Worm (Caenorhabditis elegans) whole organism, L4 larva: ENCODE results near the gene K10B3.1.

Source experiments
- F10B5.3 ChIP-seq: sonication (generic microtip); optimal IDR thresholded peaks from 2 replicates; lab custom pipeline; 2016; ENCODE audit warnings: mild to moderate bottlenecking, missing genetic modification characterization, missing compliant biosample characterization
- F26F4.8 ChIP-seq: fragments of 200-800 bp; sonication (Bioruptor generic); conservative IDR thresholded peaks from 2 replicates; pipeline ENCODE4 v1.3.6; 2022; ENCODE audit warnings: missing genetic modification characterization, missing compliant biosample characterization
- F49E8.2 ChIP-seq: sonication (generic microtip); optimal IDR thresholded peaks from 2 replicates; lab custom pipeline; 2016; ENCODE audit warnings: missing compliant biosample characterization, mild to moderate bottlenecking, missing genetic modification characterization, borderline replicate concordance
- T26A8.4 ChIP-seq: fragments of 200-800 bp; sonication (Bioruptor generic); IDR thresholded peaks from 2 replicates; pipeline ENCODE4 v1.3.6; 2022; ENCODE audit warnings: missing genetic modification characterization, missing compliant biosample characterization
- Y48G9A.11 ChIP-seq: fragments of 200-800 bp; sonication (Bioruptor generic); IDR thresholded peaks from 2 replicates; pipeline ENCODE4 v1.3.6; 2022; ENCODE audit warnings: missing genetic modification reagents, missing genetic modification characterization, missing compliant biosample characterization
- Y75B8A.6 ChIP-seq: fragments of 200-800 bp; sonication (Bioruptor generic); IDR thresholded peaks from 2 replicates; pipeline ENCODE4 v1.3.6; 2022; ENCODE audit warnings: missing genetic modification reagents, missing genetic modification characterization, missing compliant biosample characterization
- ZK337.2 ChIP-seq: fragments of 200-800 bp; sonication (Bioruptor generic); IDR thresholded peaks from 2 replicates; pipeline ENCODE4 v1.3.6; 2022; ENCODE audit warnings: missing genetic modification reagents, missing genetic modification characterization, missing compliant biosample characterization
- ZK546.5 ChIP-seq, 2 experiments: sonication (generic microtip); optimal IDR thresholded peaks; 2 replicates each; lab custom pipeline; 2017; ENCODE audit warnings: missing biosample characterization in 2 of 2, missing genetic modification characterization in 2 of 2
- aha-1 ChIP-seq: fragments of 150-350 bp; peaks from one replicate; lab custom pipeline; 2014; ENCODE audit warnings: missing biosample characterization, missing genetic modification characterization
- arid-1 ChIP-seq: fragments of 200-800 bp; sonication (Bioruptor generic); conservative IDR thresholded peaks from 2 replicates; pipeline ENCODE4 v1.3.6; 2022; ENCODE audit warnings: missing genetic modification reagents, missing genetic modification characterization, missing compliant biosample characterization
- ceh-20 ChIP-seq: fragments of 200-800 bp; sonication (Bioruptor generic); IDR thresholded peaks from 2 replicates; pipeline ENCODE4 v1.3.6; 2022; ENCODE audit warnings: missing genetic modification reagents, missing genetic modification characterization, missing compliant biosample characterization
- ceh-32 ChIP-seq: sonication (generic microtip); optimal IDR thresholded peaks from 2 replicates; lab custom pipeline; 2016; ENCODE audit warnings: mild to moderate bottlenecking, missing genetic modification characterization, missing compliant biosample characterization; ENCODE audit not compliant: poor library complexity
- ceh-44 ChIP-seq: fragments of 200-800 bp; sonication (Bioruptor generic); IDR thresholded peaks from 2 replicates; pipeline ENCODE4 v1.3.6; 2022; ENCODE audit warnings: missing genetic modification reagents, missing genetic modification characterization, missing compliant biosample characterization
- ces-1 ChIP-seq: fragments of 150-350 bp; sonication (generic microtip); optimal IDR thresholded peaks from 4 replicates; lab custom pipeline; 2014; ENCODE audit warnings: missing biosample characterization, missing genetic modification reagents, missing genetic modification characterization
- cey-2 ChIP-seq: sonication (generic microtip); optimal IDR thresholded peaks from 3 replicates; lab custom pipeline; 2017; ENCODE audit warnings: missing genetic modification characterization, mild to moderate bottlenecking, missing compliant biosample characterization, antibody characterized with exemption, borderline replicate concordance; ENCODE audit not compliant: insufficient read depth
- daf-16 ChIP-seq, 3 experiments: sonication (generic microtip); optimal IDR thresholded peaks; 2 replicates each; lab custom pipeline; 2016 to 2017; ENCODE audit warnings: missing genetic modification characterization in 3 of 3, missing genetic modification reagents in 3 of 3, mild to moderate bottlenecking in 2 of 3, missing compliant biosample characterization in 2 of 3, missing biosample characterization in 1 of 3, moderate library complexity in 1 of 3
- daf-19 ChIP-seq: fragments of 200-800 bp; sonication (Bioruptor generic); conservative IDR thresholded peaks from 2 replicates; pipeline ENCODE4 v1.3.6; 2022; ENCODE audit warnings: missing genetic modification characterization, missing compliant biosample characterization
- daf-8 ChIP-seq: fragments of 200-800 bp; sonication (Bioruptor generic); IDR thresholded peaks from 2 replicates; pipeline ENCODE4 v1.3.6; 2022; ENCODE audit warnings: missing genetic modification characterization, missing compliant biosample characterization
- dmd-6 ChIP-seq: fragments of 200-800 bp; sonication (Bioruptor generic); IDR thresholded peaks from 2 replicates; pipeline ENCODE4 v1.3.6; 2022; ENCODE audit warnings: missing genetic modification reagents, missing genetic modification characterization, missing compliant biosample characterization
- egl-27 ChIP-seq: sonication (generic microtip); optimal IDR thresholded peaks from 3 replicates; lab custom pipeline; 2017; ENCODE audit warnings: missing biosample characterization, missing genetic modification reagents, missing genetic modification characterization
- egl-43 ChIP-seq: fragments of 200-800 bp; sonication (Bioruptor generic); IDR thresholded peaks from 2 replicates; pipeline ENCODE4 v1.3.6; 2022; ENCODE audit warnings: missing genetic modification reagents, missing genetic modification characterization, missing compliant biosample characterization
- fkh-10 ChIP-seq: fragments of 150-350 bp; optimal IDR thresholded peaks from 2 replicates; lab custom pipeline; 2014; ENCODE audit warnings: missing biosample characterization, missing genetic modification reagents, missing genetic modification characterization
- fos-1 ChIP-seq: fragments of 150-350 bp; optimal IDR thresholded peaks from 2 replicates; lab custom pipeline; 2014; ENCODE audit warnings: missing biosample characterization, missing genetic modification characterization
- gei-8 ChIP-seq: fragments of 200-800 bp; sonication (Bioruptor generic); optimal IDR thresholded peaks from 2 replicates; lab custom pipeline; 2018; ENCODE audit warnings: mild to moderate bottlenecking, missing genetic modification characterization, missing compliant biosample characterization
- hlh-11 ChIP-seq: fragments of 200-800 bp; sonication (Bioruptor generic); optimal IDR thresholded peaks from 2 replicates; lab custom pipeline; 2018; ENCODE audit warnings: mild to moderate bottlenecking, missing genetic modification characterization, missing compliant biosample characterization
- jun-1 ChIP-seq: fragments of 150-350 bp; optimal IDR thresholded peaks from 2 replicates; lab custom pipeline; 2014; ENCODE audit warnings: missing biosample characterization, missing genetic modification reagents, missing genetic modification characterization
- lim-7 ChIP-seq: fragments of 200-800 bp; sonication (Bioruptor generic); IDR thresholded peaks from 2 replicates; pipeline ENCODE4 v1.3.6; 2022; ENCODE audit warnings: missing genetic modification characterization, missing compliant biosample characterization
- lin-29 ChIP-seq: fragments of 200-800 bp; sonication (Bioruptor generic); IDR thresholded peaks from 2 replicates; pipeline ENCODE4 v1.3.6; 2022; ENCODE audit warnings: missing genetic modification reagents, missing genetic modification characterization, missing compliant biosample characterization
- lin-38 ChIP-seq: fragments of 200-800 bp; sonication (Bioruptor generic); IDR thresholded peaks from 2 replicates; pipeline ENCODE4 v1.3.6; 2022; ENCODE audit warnings: missing genetic modification reagents, missing genetic modification characterization, missing compliant biosample characterization
- lin-39 ChIP-seq: fragments of 150-350 bp; optimal IDR thresholded peaks from 2 replicates; lab custom pipeline; 2014; ENCODE audit warnings: missing biosample characterization, missing genetic modification reagents, missing genetic modification characterization
- lir-3 ChIP-seq: sonication (generic microtip); optimal IDR thresholded peaks from 2 replicates; lab custom pipeline; 2016; ENCODE audit warnings: mild to moderate bottlenecking, missing genetic modification characterization, missing compliant biosample characterization
- lsy-2 ChIP-seq, 2 experiments: fragments of 150-350 bp in 1 of 2; sonication (generic microtip) in 1 of 2; optimal IDR thresholded peaks; 2 replicates each; lab custom pipeline; 2014 to 2017; ENCODE audit warnings: missing biosample characterization in 2 of 2, missing genetic modification characterization in 2 of 2
- mdl-1 ChIP-seq, 2 experiments: fragments of 150-350 bp in 1 of 2; sonication (generic microtip) in 1 of 2; optimal IDR thresholded peaks; 2 replicates each; lab custom pipeline; 2014 to 2017; ENCODE audit warnings: missing biosample characterization in 2 of 2, missing genetic modification characterization in 2 of 2
- mdt-29 ChIP-seq: fragments of 200-800 bp; sonication (Bioruptor generic); IDR thresholded peaks from 2 replicates; pipeline ENCODE4 v1.3.6; 2022; ENCODE audit warnings: missing genetic modification reagents, missing genetic modification characterization, missing compliant biosample characterization
- mxl-3 ChIP-seq: fragments of 200-800 bp; sonication (Bioruptor generic); optimal IDR thresholded peaks from 2 replicates; lab custom pipeline; 2018; ENCODE audit warnings: mild to moderate bottlenecking, missing genetic modification characterization, missing compliant biosample characterization
- nhr-11 ChIP-seq: fragments of 150-350 bp; optimal IDR thresholded peaks from 2 replicates; lab custom pipeline; 2014; ENCODE audit warnings: missing biosample characterization, missing genetic modification characterization
- nhr-111 ChIP-seq: fragments of 200-800 bp; sonication (Bioruptor generic); optimal IDR thresholded peaks from 2 replicates; lab custom pipeline; 2018; ENCODE audit warnings: mild to moderate bottlenecking, missing genetic modification characterization, missing compliant biosample characterization
- nhr-25 ChIP-seq: sonication (generic microtip); optimal IDR thresholded peaks from 2 replicates; lab custom pipeline; 2017; ENCODE audit warnings: missing genetic modification characterization, mild to moderate bottlenecking, missing compliant biosample characterization, antibody characterized with exemption, moderate library complexity, borderline replicate concordance; ENCODE audit not compliant: insufficient read depth
- nhr-28 ChIP-seq: fragments of 150-350 bp; optimal IDR thresholded peaks from 2 replicates; lab custom pipeline; 2014; ENCODE audit warnings: missing biosample characterization, missing genetic modification characterization
- nhr-41 ChIP-seq: fragments of 200-800 bp; sonication (Bioruptor generic); IDR thresholded peaks from 2 replicates; pipeline ENCODE4 v1.3.6; 2022; ENCODE audit warnings: missing genetic modification reagents, missing genetic modification characterization, missing compliant biosample characterization
- nhr-6 ChIP-seq: fragments of 150-350 bp; optimal IDR thresholded peaks from 2 replicates; lab custom pipeline; 2014; ENCODE audit warnings: missing biosample characterization, missing genetic modification characterization
- php-3 ChIP-seq: fragments of 200-800 bp; sonication (Bioruptor generic); IDR thresholded peaks from 2 replicates; pipeline ENCODE4 v1.3.6; 2022; ENCODE audit warnings: missing genetic modification reagents, missing genetic modification characterization, missing compliant biosample characterization
- rbr-2 ChIP-seq: sonication (generic microtip); optimal IDR thresholded peaks from 2 replicates; lab custom pipeline; 2016; ENCODE audit warnings: missing genotype, missing genetic modification characterization, missing compliant biosample characterization
- sdz-12 ChIP-seq: fragments of 200-800 bp; sonication (Bioruptor generic); optimal IDR thresholded peaks from 2 replicates; lab custom pipeline; 2018; ENCODE audit warnings: mild to moderate bottlenecking, missing genetic modification characterization, missing compliant biosample characterization
- set-16 ChIP-seq: fragments of 200-800 bp; sonication (Bioruptor generic); IDR thresholded peaks from 2 replicates; pipeline ENCODE4 v1.3.6; 2022; ENCODE audit warnings: missing genetic modification reagents, missing genetic modification characterization, missing compliant biosample characterization
- spr-1 ChIP-seq: sonication (generic microtip); optimal IDR thresholded peaks from 2 replicates; lab custom pipeline; 2016; ENCODE audit warnings: mild to moderate bottlenecking, missing genetic modification characterization, missing compliant biosample characterization
- tag-97 ChIP-seq: fragments of 200-800 bp; sonication (Bioruptor generic); IDR thresholded peaks from 2 replicates; pipeline ENCODE4 v1.3.6; 2022; ENCODE audit warnings: missing genetic modification characterization, missing compliant biosample characterization
- tra-1 ChIP-seq: fragments of 200-800 bp; sonication (Bioruptor generic); IDR thresholded peaks from 2 replicates; pipeline ENCODE4 v1.3.6; 2022; ENCODE audit warnings: missing genetic modification reagents, missing genetic modification characterization, missing compliant biosample characterization
- unc-39 ChIP-seq: sonication (generic microtip); optimal IDR thresholded peaks from 2 replicates; lab custom pipeline; 2017; ENCODE audit warnings: missing biosample characterization, missing genetic modification characterization
- vab-7 ChIP-seq: fragments of 200-800 bp; sonication (Bioruptor generic); IDR thresholded peaks from 2 replicates; pipeline ENCODE4 v1.3.6; 2022; ENCODE audit warnings: missing genetic modification reagents, missing genetic modification characterization, missing compliant biosample characterization
- zip-11 ChIP-seq: fragments of 200-800 bp; sonication (Bioruptor generic); IDR thresholded peaks from 2 replicates; pipeline ENCODE4 v1.3.6; 2022; ENCODE audit warnings: missing genetic modification characterization, missing compliant biosample characterization
- zip-2 ChIP-seq: fragments of 150-350 bp; optimal IDR thresholded peaks from 2 replicates; lab custom pipeline; 2014; ENCODE audit warnings: missing biosample characterization, missing genetic modification characterization

K10B3.1 gene

ce11 chrX:3102165-3102564 is 33.1 kb upstream of the K10B3.1 start, which contains the start of gene ztf-13 (continued):
- TF ChIP-seq fos-1 = no peak
- peak; percentile 67 for TF ChIP-seq nhr-28 (tag; lab: Kevin White, UChicago)
- no peak for TF ChIP-seq sdz-12 (GFP tag; lab: Kevin White, UChicago)
- no peak for TF ChIP-seq daf-16 (GFP tag; optimal IDR thresholded peaks at IDR 0.05; lab: Kevin White, UChicago)
- peak; percentile 99 for TF ChIP-seq daf-16 (tag; optimal IDR thresholded peaks at IDR 0.05; lab: Kevin White, UChicago)
- TF ChIP-seq lim-7 = no peak
- no peak for TF ChIP-seq F49E8.2 (tag; lab: Kevin White, UChicago)
- no peak for TF ChIP-seq spr-1 (tag; lab: Kevin White, UChicago)
- no peak for TF ChIP-seq nhr-25 (tag; lab: Kevin White, UChicago)
- TF ChIP-seq ceh-44 = no peak
- TF ChIP-seq daf-19 (GFP tag; lab: Robert Waterston, UW) = no peak
- no peak for TF ChIP-seq rbr-2 (tag; lab: Kevin White, UChicago)
- no peak for TF ChIP-seq egl-43
- TF ChIP-seq gei-8 = no peak
- no peak for TF ChIP-seq ces-1 (GFP tag; lab: Kevin White, UChicago)
- TF ChIP-seq nhr-6 (tag; lab: Kevin White, UChicago) = peak; percentile 75
- TF ChIP-seq fkh-10 (GFP tag; lab: Kevin White, UChicago) = no peak
- 0 out of 2 replicates have a peak, but pooled peaks have one; percentile 12 for TF ChIP-seq lin-38
- no peak for TF ChIP-seq ZK546.5 (tag; optimal IDR thresholded peaks at IDR 0.05; lab: Kevin White, UChicago)
- no peak for TF ChIP-seq vab-7
- TF ChIP-seq zip-11 (GFP tag; lab: Robert Waterston, UW) = no peak
- TF ChIP-seq nhr-111 = no peak
- no peak for TF ChIP-seq nhr-41 (GFP tag; lab: Robert Waterston, UW)
- no peak for TF ChIP-seq lir-3 (tag; lab: Kevin White, UChicago)
- no peak for TF ChIP-seq Y75B8A.6 (GFP tag; lab: Robert Waterston, UW)
- no peak for TF ChIP-seq Y48G9A.11
- TF ChIP-seq ceh-20 = peak; percentile 47; the same call in 1 of the 2 replicates
- peak in 1 of 2 experiments; percentile 62 for TF ChIP-seq mdl-1 (tag; optimal IDR thresholded peaks at IDR 0.05; lab: Kevin White, UChicago)
- TF ChIP-seq lin-29 (GFP tag; lab: Robert Waterston, UW) = no peak
- TF ChIP-seq ZK337.2 = no peak
- TF ChIP-seq zip-2 = no peak
- peak; percentile 89 for TF ChIP-seq php-3
- no peak for TF ChIP-seq F26F4.8 (GFP tag; lab: Robert Waterston, UW)
- TF ChIP-seq ceh-32 (tag; lab: Kevin White, UChicago) = no peak
- no peak for TF ChIP-seq daf-8
- TF ChIP-seq cey-2 (tag; lab: Kevin White, UChicago) = no peak
- TF ChIP-seq lin-39 = no peak
- TF ChIP-seq arid-1 (GFP tag; lab: Robert Waterston, UW) = no peak
- TF ChIP-seq F10B5.3 (tag; lab: Kevin White, UChicago) = no peak
- TF ChIP-seq mdt-29 (GFP tag; lab: Robert Waterston, UW) = no peak
- peak; percentile 50 for TF ChIP-seq dmd-6 (GFP tag; lab: Robert Waterston, UW)
- TF ChIP-seq unc-39 (tag; lab: Kevin White, UChicago) = no peak

- TF ChIP-seq rbr-2 (tag; lab: Kevin White, UChicago) (no peak), jun-1 (tag; lab: Kevin White, UChicago) (no peak), tra-1 (GFP tag; lab: Robert Waterston, UW) (no peak), tag-97 (GFP tag; lab: Robert Waterston, UW) (no peak), nhr-11 (tag; lab: Kevin White, UChicago) (no peak), lsy-2 (tag; optimal IDR thresholded peaks at IDR 0.05; lab: Kevin White, UChicago) (peak in 1 of 2 experiments; percentile 24), nhr-28 (tag; lab: Kevin White, UChicago) (no peak), hlh-11 (tag; lab: Kevin White, UChicago) (peak; percentile 32), daf-16 (GFP tag; optimal IDR thresholded peaks at IDR 0.05; lab: Kevin White, UChicago) (no peak), daf-16 (tag; optimal IDR thresholded peaks at IDR 0.05; lab: Kevin White, UChicago) (peak; percentile 5), set-16 (GFP tag; lab: Robert Waterston, UW) (peak; percentile 50; the same call in 1 of the 2 replicates), mxl-3 (GFP tag; lab: Kevin White, UChicago) (peak; percentile 39), dmd-6 (GFP tag; lab: Robert Waterston, UW) (peak; percentile 26; the same call in 1 of the 2 replicates), aha-1 (tag; lab: Kevin White, UChicago) (peak; percentile 94), T26A8.4 (GFP tag; lab: Robert Waterston, UW) (peak; percentile 24; the same call in 1 of the 2 replicates), F26F4.8 (GFP tag; lab: Robert Waterston, UW) (no peak), egl-27 (tag; lab: Kevin White, UChicago) (no peak)
These were observed 32.5 kb upstream of the K10B3.1 start for ce11 chrX:3102817-3103216.
